Worm (Caenorhabditis elegans): ENCODE data around the gene F44E5.4.

DNA sequence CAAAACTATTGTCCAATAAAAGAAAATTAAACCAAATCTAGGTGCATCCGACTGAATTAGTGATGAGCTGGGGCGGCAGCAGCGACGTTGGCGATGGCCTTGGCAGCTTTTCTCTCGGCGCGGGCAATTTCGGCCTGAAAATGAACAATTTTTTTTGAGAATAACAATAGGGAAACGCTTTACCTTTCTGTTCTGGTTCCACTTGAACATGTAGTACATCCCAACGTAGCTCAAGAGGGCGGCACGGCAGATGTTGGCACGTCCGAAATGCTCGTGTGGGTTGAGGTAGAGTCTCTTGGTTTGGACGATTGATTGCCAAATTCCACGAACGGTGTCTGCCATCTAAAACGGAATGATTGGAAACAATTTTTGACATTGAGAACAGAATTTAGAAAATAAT is 15.1 kb upstream of the F44E5.4 start, which contains the start of gene F44E5.1:
- no peak for TF ChIP-seq ceh-28 (tag; optimal IDR thresholded peaks at IDR 0.05)
- no peak for TF ChIP-seq ztf-11 (tag; optimal IDR thresholded peaks at IDR 0.05)
- no peak for TF ChIP-seq aly-2 (tag; optimal IDR thresholded peaks at IDR 0.05)
- TF ChIP-seq ceh-16 (tag; optimal IDR thresholded peaks at IDR 0.05): no peak
- TF ChIP-seq elt-1 (tag; optimal IDR thresholded peaks at IDR 0.05): no peak
- no peak for TF ChIP-seq nhr-237 (tag; optimal IDR thresholded peaks at IDR 0.05)
- no peak for TF ChIP-seq elt-2 (tag; optimal IDR thresholded peaks at IDR 0.05)
- TF ChIP-seq lsy-12 (tag; optimal IDR thresholded peaks at IDR 0.05): no peak
- no peak for TF ChIP-seq lin-39 (tag; optimal IDR thresholded peaks at IDR 0.05)
- no peak for TF ChIP-seq ztf-4 (tag; optimal IDR thresholded peaks at IDR 0.05)
- TF ChIP-seq skn-1 (tag; optimal IDR thresholded peaks at IDR 0.05): no peak
- TF ChIP-seq unc-62 (GFP tag; optimal IDR thresholded peaks at IDR 0.05): no peak
- TF ChIP-seq ama-1 (optimal IDR thresholded peaks at IDR 0.05): no peak

Measured in whole organism, L3 larva.